Fruit fly (Drosophila melanogaster) whole organism, wandering third instar larva: Measurements from ENCODE around the gene cyr.
A peak's percentile ranks its signal among the peaks of the same experiment; 100 is the strongest.

Source experiments
- Abd-B ChIP-seq: fragments of >200 bp; optimal IDR thresholded peaks from 2 replicates; lab custom pipeline; 2017; ENCODE audit warnings: missing biosample characterization, missing genetic modification characterization
- CG32264 ChIP-seq: fragments of 200-800 bp; sonication (Bioruptor generic); optimal IDR thresholded peaks from 2 replicates; lab custom pipeline; 2016; ENCODE audit warnings: missing biosample characterization, missing genetic modification characterization
- CG9705 ChIP-seq: fragments of 200-800 bp; sonication (Bioruptor generic); optimal IDR thresholded peaks from 2 replicates; lab custom pipeline; 2018; ENCODE audit warnings: missing biosample characterization, mild to moderate bottlenecking, missing genetic modification characterization
- CrebA ChIP-seq: fragments of 200-800 bp; sonication (Bioruptor generic); optimal IDR thresholded peaks from 2 replicates; lab custom pipeline; 2016; ENCODE audit warnings: missing biosample characterization, mild to moderate bottlenecking, missing genetic modification characterization, borderline replicate concordance
- Dif ChIP-seq: fragments of 200-275, 200-300 bp; sonication (Bioruptor generic); optimal IDR thresholded peaks from 2 replicates; lab custom pipeline; 2018; ENCODE audit warnings: missing biosample characterization, missing genetic modification characterization; ENCODE audit not compliant: partially characterized antibody
- GATAd ChIP-seq: sonication (Bioruptor generic); optimal IDR thresholded peaks from 2 replicates; lab custom pipeline; 2016; ENCODE audit warnings: missing biosample characterization, missing genetic modification characterization
- HLH106 ChIP-seq: fragments of 200-800 bp; optimal IDR thresholded peaks from 3 replicates; lab custom pipeline; 2019; ENCODE audit warnings: missing biosample characterization, mild to moderate bottlenecking, missing genetic modification characterization, moderate library complexity
- Hr78 ChIP-seq: fragments of >200 bp; optimal IDR thresholded peaks from 2 replicates; lab custom pipeline; 2017; ENCODE audit warnings: missing biosample characterization, missing genetic modification characterization
- Hr83 ChIP-seq: fragments of 200-300 bp; sonication (Bioruptor generic); optimal IDR thresholded peaks from 2 replicates; lab custom pipeline; 2016; ENCODE audit warnings: missing biosample characterization, mild to moderate bottlenecking, missing genetic modification characterization, moderate library complexity; ENCODE audit not compliant: poor library complexity, severe bottlenecking
- Jra ChIP-seq: sonication (Bioruptor generic); optimal IDR thresholded peaks from 2 replicates; lab custom pipeline; 2016; ENCODE audit warnings: missing biosample characterization, missing genetic modification characterization
- Myc ChIP-seq: fragments of >200 bp; optimal IDR thresholded peaks from 2 replicates; lab custom pipeline; 2017
- N ChIP-seq: fragments of >200 bp; optimal IDR thresholded peaks from 2 replicates; lab custom pipeline; 2018; ENCODE audit warnings: missing biosample characterization, missing external identifiers, missing genetic modification characterization
- OdsH ChIP-seq: fragments of 200-800 bp; sonication (Bioruptor generic); optimal IDR thresholded peaks from 2 replicates; lab custom pipeline; 2016; ENCODE audit warnings: missing biosample characterization, mild to moderate bottlenecking, missing genetic modification characterization
- Rel ChIP-seq, 2 experiments: fragments of 200-800 bp; sonication (Bioruptor generic) in 1 of 2; optimal IDR thresholded peaks; 2 replicates in 1 of 2; 3 replicates in 1 of 2; lab custom pipeline; 2016 to 2019; ENCODE audit warnings: mild to moderate bottlenecking in 2 of 2, missing biosample characterization in 2 of 2, missing genetic modification characterization in 2 of 2, moderate library complexity in 1 of 2
- Sp1 ChIP-seq: fragments of 200-800 bp; sonication (Bioruptor generic); optimal IDR thresholded peaks from 3 replicates; lab custom pipeline; 2019; ENCODE audit warnings: missing biosample characterization, mild to moderate bottlenecking, missing genetic modification characterization, moderate library complexity
- br ChIP-seq: fragments of 200-800 bp; sonication (Bioruptor generic); optimal IDR thresholded peaks from 2 replicates; lab custom pipeline; 2016; ENCODE audit warnings: missing biosample characterization, missing genetic modification characterization
- brk ChIP-seq: fragments of 200-800 bp; sonication (Bioruptor generic); optimal IDR thresholded peaks from 2 replicates; lab custom pipeline; 2016; ENCODE audit warnings: missing biosample characterization, mild to moderate bottlenecking, missing genetic modification characterization
- dl ChIP-seq, 2 experiments: fragments of 175-275, 200-275 bp in 1 of 2; fragments of 200-275 bp in 1 of 2; sonication (Bioruptor generic); optimal IDR thresholded peaks; lab custom pipeline; 2018; ENCODE audit warnings: mild to moderate bottlenecking in 2 of 2, missing biosample characterization in 2 of 2, missing genetic modification characterization in 2 of 2, moderate library complexity in 2 of 2; ENCODE audit not compliant: partially characterized antibody in 2 of 2, insufficient read depth in 1 of 2
- dmrt93B ChIP-seq: fragments of 200-800 bp; sonication (Bioruptor generic); optimal IDR thresholded peaks from 2 replicates; lab custom pipeline; 2018; ENCODE audit warnings: missing biosample characterization, mild to moderate bottlenecking, missing genetic modification characterization
- dsf ChIP-seq: sonication (Bioruptor generic); optimal IDR thresholded peaks from 2 replicates; lab custom pipeline; 2016; ENCODE audit warnings: missing biosample characterization, missing genetic modification characterization, borderline replicate concordance
- ey ChIP-seq: fragments of 200-800 bp; sonication (Bioruptor generic); optimal IDR thresholded peaks from 2 replicates; lab custom pipeline; 2016; ENCODE audit warnings: missing biosample characterization, missing genetic modification characterization
- foxo ChIP-seq, 2 experiments: fragments of 200-800 bp; sonication (Bioruptor generic); optimal IDR thresholded peaks; 2 replicates in 1 of 2; 3 replicates in 1 of 2; lab custom pipeline; 2016 to 2017; ENCODE audit warnings: missing biosample characterization in 2 of 2, missing genetic modification characterization in 2 of 2
- fru ChIP-seq: fragments of 200-800 bp; sonication (Bioruptor generic); optimal IDR thresholded peaks from 3 replicates; lab custom pipeline; 2016; ENCODE audit warnings: missing biosample characterization, mild to moderate bottlenecking, missing genetic modification characterization
- h ChIP-seq: fragments of 200-800 bp; sonication (Bioruptor generic); optimal IDR thresholded peaks from 3 replicates; lab custom pipeline; 2016; ENCODE audit warnings: missing biosample characterization, mild to moderate bottlenecking, missing genetic modification characterization
- lola ChIP-seq: fragments of >200 bp; optimal IDR thresholded peaks from 2 replicates; lab custom pipeline; 2017; ENCODE audit warnings: missing biosample characterization, missing genetic modification characterization
- psq ChIP-seq: fragments of 200-800 bp; sonication (Bioruptor generic); optimal IDR thresholded peaks from 3 replicates; lab custom pipeline; 2017; ENCODE audit warnings: missing biosample characterization, mild to moderate bottlenecking, missing genetic modification characterization, moderate library complexity
- rgr ChIP-seq: fragments of 200-800 bp; sonication (Bioruptor generic); optimal IDR thresholded peaks from 3 replicates; lab custom pipeline; 2016; ENCODE audit warnings: missing biosample characterization, mild to moderate bottlenecking, missing genetic modification characterization
- sage ChIP-seq: fragments of 200-800 bp; sonication (Bioruptor generic); optimal IDR thresholded peaks from 2 replicates; lab custom pipeline; 2016; ENCODE audit warnings: missing biosample characterization, mild to moderate bottlenecking, missing genetic modification characterization
- sv ChIP-seq: fragments of 200-800 bp; sonication (Bioruptor generic); optimal IDR thresholded peaks from 3 replicates; lab custom pipeline; 2016; ENCODE audit warnings: missing biosample characterization, missing genetic modification characterization
- tai ChIP-seq: sonication (Bioruptor generic); optimal IDR thresholded peaks from 2 replicates; lab custom pipeline; 2016; ENCODE audit warnings: missing biosample characterization, missing genetic modification characterization
- usp ChIP-seq: fragments of >200 bp; optimal IDR thresholded peaks from 2 replicates; lab custom pipeline; 2017; ENCODE audit warnings: missing biosample characterization, missing genetic modification characterization
- woc ChIP-seq: sonication (Bioruptor generic); optimal IDR thresholded peaks from 2 replicates; lab custom pipeline; 2016; ENCODE audit warnings: missing biosample characterization, mild to moderate bottlenecking, missing genetic modification characterization

cyr gene

dm6 chrX:8162692-8163091, 27.2 kb upstream of the cyr start, which contains the start of gene CG10761:
CG10761 (minus strand) TSS chrX:8162792.
- TF ChIP-seq brk (GFP tag; lab: Kevin White, UChicago) = no peak
- TF ChIP-seq lola (GFP tag; lab: Kevin White, UChicago) = no peak
- no peak for TF ChIP-seq br (GFP tag; lab: Kevin White, UChicago)
- TF ChIP-seq GATAd = no peak
- no peak for TF ChIP-seq foxo (GFP tag; optimal IDR thresholded peaks at IDR 0.05; lab: Kevin White, UChicago)
- no peak for TF ChIP-seq dl (GFP tag; optimal IDR thresholded peaks at IDR 0.05; lab: Kevin White, UChicago; ENCODE audit: insufficient read depth in 1 of 2, partially characterized antibody in 2 of 2)
- TF ChIP-seq OdsH (GFP tag; lab: Kevin White, UChicago) = no peak
- no peak for TF ChIP-seq Jra (GFP tag; lab: Kevin White, UChicago)

dm6 chrX:8159754-8160153, 24.2 kb upstream of the cyr start, which contains the start of gene CG15337:
CG15337 (plus strand) TSS chrX:8160054.
- TF ChIP-seq tai (GFP tag; lab: Kevin White, UChicago) (no peak), N (GFP tag; lab: Kevin White, UChicago) (no peak)
- TF ChIP-seq, all 38 proteins: peak for 0

DNA sequence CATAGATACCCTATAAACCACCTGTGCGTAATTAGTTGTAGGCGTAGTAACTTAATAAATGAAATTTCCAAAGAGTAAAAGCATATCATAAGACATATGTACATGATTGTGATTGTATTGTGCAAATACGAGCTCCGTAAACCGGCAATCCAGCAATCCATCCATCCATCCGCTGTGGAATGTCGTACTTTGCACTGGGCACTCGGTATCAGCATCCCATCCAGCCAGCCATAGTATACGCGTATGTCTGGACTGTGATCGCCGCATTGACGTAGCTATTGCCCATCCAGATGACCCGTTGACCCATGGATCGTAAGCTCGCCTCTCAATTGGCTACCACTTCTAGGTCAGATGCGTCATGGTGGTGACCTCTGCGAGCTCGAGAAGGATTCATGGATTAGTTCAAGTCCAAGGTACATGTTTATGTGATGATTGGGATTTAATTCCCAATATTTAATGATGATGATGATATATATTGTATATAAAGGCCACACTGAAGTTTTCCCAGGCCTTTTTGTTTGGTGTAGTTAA, 23.5 kb upstream of the cyr start:
- TF ChIP-seq lola (GFP tag; lab: Kevin White, UChicago) (no peak), dl (GFP tag; optimal IDR thresholded peaks at IDR 0.05; lab: Kevin White, UChicago; ENCODE audit: insufficient read depth in 1 of 2, partially characterized antibody in 2 of 2) (no peak), CrebA (GFP tag; lab: Kevin White, UChicago) (no peak), usp (GFP tag; lab: Kevin White, UChicago) (no peak), Hr83 (GFP tag; lab: Kevin White, UChicago) (no peak), CG32264 (no peak), tai (GFP tag; lab: Kevin White, UChicago) (no peak), h (GFP tag; lab: Kevin White, UChicago) (no peak), Hr78 (GFP tag; lab: Kevin White, UChicago) (no peak)

DNA sequence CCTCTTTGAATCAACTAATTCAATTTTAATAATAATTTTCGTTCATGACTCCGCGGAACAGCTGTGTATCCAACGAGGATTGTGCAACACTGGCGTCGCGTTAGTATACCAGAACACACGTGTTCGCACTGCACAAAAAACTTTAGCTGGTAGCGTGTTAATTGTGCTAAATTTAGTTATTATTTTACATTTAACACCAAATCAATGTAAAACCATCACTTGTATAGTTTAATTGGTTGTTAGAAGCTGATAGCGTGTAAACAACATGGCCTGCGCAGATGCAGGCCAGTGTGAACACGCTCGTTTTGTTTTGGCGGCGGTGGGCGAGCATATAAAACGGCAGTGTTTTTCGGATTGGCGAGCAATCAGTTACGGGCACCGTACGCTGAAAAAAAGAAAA, 21.8 kb upstream of the cyr start, which contains the start of the genes Traf6 and GIIIspla2:
Gene Traf6 (minus strand): TSS at position 93 of the 400 bp plus-strand sequence.
Gene GIIIspla2 (plus strand): TSS at position 335 of the 400 bp plus-strand sequence.
- TF ChIP-seq foxo (GFP tag; optimal IDR thresholded peaks at IDR 0.05; lab: Kevin White, UChicago) = peak in 1 of 2 experiments; percentile 74
- peak; percentile 59 for TF ChIP-seq psq (GFP tag; lab: Kevin White, UChicago)
- peak; percentile 67 for TF ChIP-seq Myc (lab: Kevin White, UChicago)
- TF ChIP-seq sv (GFP tag; lab: Kevin White, UChicago) = peak; percentile 54
- TF ChIP-seq Rel (GFP tag; optimal IDR thresholded peaks at IDR 0.05; lab: Kevin White, UChicago) = no peak
- TF ChIP-seq Rel (tag; optimal IDR thresholded peaks at IDR 0.05; lab: Kevin White, UChicago) = peak; percentile 59
- TF ChIP-seq fru (GFP tag; lab: Kevin White, UChicago) = peak; percentile 80
- no peak for TF ChIP-seq Abd-B (GFP tag; lab: Kevin White, UChicago)
- TF ChIP-seq HLH106 (tag; lab: Kevin White, UChicago) = peak; percentile 86
- peak; percentile 81 for TF ChIP-seq CG9705
- TF ChIP-seq woc (GFP tag; lab: Kevin White, UChicago) = peak; percentile 62
- no peak for TF ChIP-seq dmrt93B (GFP tag; lab: Kevin White, UChicago)
- peak; percentile 60 for TF ChIP-seq OdsH (GFP tag; lab: Kevin White, UChicago)
- peak; percentile 64 for TF ChIP-seq ey (GFP tag; lab: Kevin White, UChicago)
- TF ChIP-seq dsf (GFP tag; lab: Kevin White, UChicago) = no peak
- no peak for TF ChIP-seq dl (GFP tag; optimal IDR thresholded peaks at IDR 0.05; lab: Kevin White, UChicago; ENCODE audit: insufficient read depth in 1 of 2, partially characterized antibody in 2 of 2)
- peak; percentile 0 for TF ChIP-seq br (GFP tag; lab: Kevin White, UChicago)
- TF ChIP-seq CG32264 = peak; percentile 32
- TF ChIP-seq GATAd = peak; percentile 11
- TF ChIP-seq N (GFP tag; lab: Kevin White, UChicago) = no peak
- no peak for TF ChIP-seq Dif
- TF ChIP-seq Sp1 (GFP tag; lab: Kevin White, UChicago) = peak; percentile 79
- peak; percentile 27 for TF ChIP-seq Hr83 (GFP tag; lab: Kevin White, UChicago)
- TF ChIP-seq sage (GFP tag; lab: Kevin White, UChicago) = no peak
- peak; percentile 75 for TF ChIP-seq h (GFP tag; lab: Kevin White, UChicago)
- no peak for TF ChIP-seq CrebA (GFP tag; lab: Kevin White, UChicago)
- peak; percentile 84 for TF ChIP-seq rgr (GFP tag; lab: Kevin White, UChicago)
- peak; percentile 65 for TF ChIP-seq Jra (GFP tag; lab: Kevin White, UChicago)
